Worm (Caenorhabditis elegans) whole organism, L1 larva: ENCODE results near the gene F27D9.2.

ENCODE experiments used
- C04F5.9 ChIP-seq: sonication (generic microtip); optimal IDR thresholded peaks from 2 replicates; lab custom pipeline; 2016; ENCODE audit warnings: missing genetic modification characterization, missing compliant biosample characterization
- C34B4.2 ChIP-seq: sonication (generic microtip); optimal IDR thresholded peaks from 2 replicates; lab custom pipeline; 2017; ENCODE audit warnings: mild to moderate bottlenecking, missing genetic modification characterization, missing compliant biosample characterization
- alr-1 ChIP-seq: fragments of 200-800 bp; sonication (Bioruptor generic); optimal IDR thresholded peaks from 2 replicates; lab custom pipeline; 2018; ENCODE audit warnings: borderline replicate concordance, mild to moderate bottlenecking, missing genetic modification characterization, missing compliant biosample characterization
- aly-2 ChIP-seq: fragments of 150-350 bp; optimal IDR thresholded peaks from 2 replicates; lab custom pipeline; 2014; ENCODE audit warnings: missing biosample characterization, missing genetic modification characterization
- ama-1 ChIP-seq: fragments of 150-350 bp; optimal IDR thresholded peaks from 2 replicates; lab custom pipeline; 2014
- blmp-1 ChIP-seq: fragments of 150-350 bp; optimal IDR thresholded peaks from 2 replicates; lab custom pipeline; 2014; ENCODE audit warnings: missing biosample characterization, missing genetic modification characterization
- ceh-8 ChIP-seq: fragments of 200-800 bp; sonication (Bioruptor generic); optimal IDR thresholded peaks from 2 replicates; lab custom pipeline; 2018; ENCODE audit warnings: mild to moderate bottlenecking, missing genetic modification characterization, moderate library complexity, missing compliant biosample characterization
- ceh-82 ChIP-seq, 3 experiments: fragments of 150-350 bp in 1 of 3; sonication (generic microtip) in 2 of 3; optimal IDR thresholded peaks; 2 replicates each; lab custom pipeline; 2014 to 2017; ENCODE audit warnings: missing biosample characterization in 3 of 3, missing genetic modification characterization in 3 of 3
- ces-1 ChIP-seq: fragments of 150-350 bp; optimal IDR thresholded peaks from 2 replicates; lab custom pipeline; 2014; ENCODE audit warnings: missing biosample characterization, missing genetic modification reagents, missing genetic modification characterization
- efl-1 ChIP-seq, 4 experiments: fragments of 150-350 bp; optimal IDR thresholded peaks in 3 of 4; peaks in 1 of 4; 1 replicate in 1 of 4; 2 replicates in 3 of 4; lab custom pipeline; 2014; ENCODE audit warnings: missing biosample characterization in 2 of 4, missing genetic modification characterization in 2 of 4, missing genetic modification reagents in 2 of 4
- efl-3 ChIP-seq: fragments of 200-800 bp; sonication (Bioruptor generic); optimal IDR thresholded peaks from 2 replicates; lab custom pipeline; 2018; ENCODE audit warnings: mild to moderate bottlenecking, missing genetic modification characterization, missing compliant biosample characterization
- elt-2 ChIP-seq: sonication (generic microtip); optimal IDR thresholded peaks from 2 replicates; lab custom pipeline; 2016; ENCODE audit warnings: missing genetic modification characterization, mild to moderate bottlenecking, inconsistent platforms, missing compliant biosample characterization, missing genetic modification reagents
- fkh-10 ChIP-seq: sonication (generic microtip); optimal IDR thresholded peaks from 2 replicates; lab custom pipeline; 2017; ENCODE audit warnings: missing biosample characterization, missing genetic modification reagents, missing genetic modification characterization
- fkh-8 ChIP-seq: sonication (generic microtip); optimal IDR thresholded peaks from 2 replicates; lab custom pipeline; 2016; ENCODE audit warnings: mild to moderate bottlenecking, missing genetic modification characterization, missing compliant biosample characterization
- fos-1 ChIP-seq: fragments of 150-350 bp; optimal IDR thresholded peaks from 2 replicates; lab custom pipeline; 2014; ENCODE audit warnings: missing biosample characterization, missing genetic modification characterization
- grh-1 ChIP-seq: fragments of 200-800 bp; sonication (Bioruptor generic); IDR thresholded peaks from 2 replicates; pipeline ENCODE4 v1.3.6; 2022; ENCODE audit warnings: missing genetic modification reagents, missing genetic modification characterization, missing compliant biosample characterization
- hlh-4 ChIP-seq: sonication (generic microtip); optimal IDR thresholded peaks from 2 replicates; lab custom pipeline; 2016; ENCODE audit warnings: mild to moderate bottlenecking, missing genetic modification characterization, missing compliant biosample characterization
- irx-1 ChIP-seq: sonication (generic microtip); optimal IDR thresholded peaks from 2 replicates; lab custom pipeline; 2016; ENCODE audit warnings: missing genetic modification characterization, missing compliant biosample characterization
- isw-1 ChIP-seq: fragments of 200-800 bp; sonication (Bioruptor generic); IDR thresholded peaks from 2 replicates; pipeline ENCODE4 v1.3.6; 2022; ENCODE audit warnings: missing genetic modification characterization, missing compliant biosample characterization
- lin-14 ChIP-seq: fragments of 200-800 bp; sonication (Bioruptor generic); optimal IDR thresholded peaks from 2 replicates; lab custom pipeline; 2018; ENCODE audit warnings: mild to moderate bottlenecking, missing genetic modification characterization, moderate library complexity, missing compliant biosample characterization
- lin-39 ChIP-seq: fragments of 150-350 bp; optimal IDR thresholded peaks from 2 replicates; lab custom pipeline; 2014; ENCODE audit warnings: missing biosample characterization, missing genetic modification reagents, missing genetic modification characterization
- lsy-2 ChIP-seq, 2 experiments: fragments of 150-350 bp; optimal IDR thresholded peaks; 2 replicates each; lab custom pipeline; 2014; ENCODE audit warnings: missing biosample characterization in 2 of 2, missing genetic modification characterization in 2 of 2
- mab-9 ChIP-seq: fragments of 200-800 bp; sonication (Bioruptor generic); IDR thresholded peaks from 2 replicates; pipeline ENCODE4 v1.3.6; 2022; ENCODE audit warnings: missing genetic modification reagents, missing genetic modification characterization, missing compliant biosample characterization
- mef-2 ChIP-seq: fragments of 150-350 bp; optimal IDR thresholded peaks from 2 replicates; lab custom pipeline; 2014; ENCODE audit warnings: missing biosample characterization, missing genetic modification characterization
- mep-1 ChIP-seq: fragments of 150-350 bp; optimal IDR thresholded peaks from 2 replicates; lab custom pipeline; 2014; ENCODE audit warnings: missing biosample characterization, missing genetic modification characterization
- nhr-12 ChIP-seq: sonication (generic microtip); optimal IDR thresholded peaks from 2 replicates; lab custom pipeline; 2017; ENCODE audit warnings: missing biosample characterization, missing genetic modification characterization
- nhr-19 ChIP-seq: fragments of 200-800 bp; sonication (Bioruptor generic); conservative IDR thresholded peaks from 2 replicates; pipeline ENCODE4 v1.3.6; 2022; ENCODE audit warnings: missing genetic modification characterization, missing compliant biosample characterization
- nhr-28 ChIP-seq: fragments of 150-350 bp; optimal IDR thresholded peaks from 2 replicates; lab custom pipeline; 2014; ENCODE audit warnings: missing biosample characterization, missing genetic modification characterization
- nhr-71 ChIP-seq: sonication (generic microtip); optimal IDR thresholded peaks from 2 replicates; lab custom pipeline; 2016; ENCODE audit warnings: mild to moderate bottlenecking, missing genetic modification characterization, moderate library complexity, missing compliant biosample characterization
- nhr-76 ChIP-seq: sonication (generic microtip); optimal IDR thresholded peaks from 2 replicates; lab custom pipeline; 2017; ENCODE audit warnings: missing biosample characterization, missing genetic modification characterization
- nhr-84 ChIP-seq: sonication (generic microtip); optimal IDR thresholded peaks from 2 replicates; lab custom pipeline; 2017; ENCODE audit warnings: missing biosample characterization, missing genetic modification characterization
- pqm-1 ChIP-seq: sonication (generic microtip); optimal IDR thresholded peaks from 3 replicates; lab custom pipeline; 2017; ENCODE audit warnings: missing biosample characterization, missing genetic modification characterization
- sox-4 ChIP-seq: sonication (generic microtip); optimal IDR thresholded peaks from 2 replicates; lab custom pipeline; 2016; ENCODE audit warnings: missing genetic modification characterization, missing compliant biosample characterization
- sptf-1 ChIP-seq: fragments of 150-350 bp; optimal IDR thresholded peaks from 2 replicates; lab custom pipeline; 2014; ENCODE audit warnings: missing biosample characterization, missing genetic modification characterization
- swsn-7 ChIP-seq: sonication (generic microtip); optimal IDR thresholded peaks from 2 replicates; lab custom pipeline; 2016; ENCODE audit warnings: missing genetic modification characterization, missing compliant biosample characterization
- tbx-2 ChIP-seq: sonication (generic microtip); optimal IDR thresholded peaks from 2 replicates; lab custom pipeline; 2016; ENCODE audit warnings: missing genetic modification characterization, missing compliant biosample characterization
- tlp-1 ChIP-seq: fragments of 150-350 bp; optimal IDR thresholded peaks from 2 replicates; lab custom pipeline; 2014; ENCODE audit warnings: missing biosample characterization, missing genetic modification characterization
- unc-86 ChIP-seq: sonication (generic microtip); optimal IDR thresholded peaks from 2 replicates; lab custom pipeline; 2016; ENCODE audit warnings: missing genetic modification characterization, missing compliant biosample characterization
- unc-98 ChIP-seq: fragments of 200-800 bp; sonication (Bioruptor generic); IDR thresholded peaks from 2 replicates; pipeline ENCODE4 v1.3.6; 2022; ENCODE audit warnings: missing genetic modification characterization, missing compliant biosample characterization
- xbp-1 ChIP-seq: sonication (generic microtip); optimal IDR thresholded peaks from 2 replicates; lab custom pipeline; 2016; ENCODE audit warnings: missing genetic modification characterization, missing compliant biosample characterization
- ztf-4 ChIP-seq: fragments of 150-350 bp; optimal IDR thresholded peaks from 2 replicates; lab custom pipeline; 2014; ENCODE audit warnings: missing biosample characterization, missing genetic modification characterization

Gene F27D9.2

DNA sequence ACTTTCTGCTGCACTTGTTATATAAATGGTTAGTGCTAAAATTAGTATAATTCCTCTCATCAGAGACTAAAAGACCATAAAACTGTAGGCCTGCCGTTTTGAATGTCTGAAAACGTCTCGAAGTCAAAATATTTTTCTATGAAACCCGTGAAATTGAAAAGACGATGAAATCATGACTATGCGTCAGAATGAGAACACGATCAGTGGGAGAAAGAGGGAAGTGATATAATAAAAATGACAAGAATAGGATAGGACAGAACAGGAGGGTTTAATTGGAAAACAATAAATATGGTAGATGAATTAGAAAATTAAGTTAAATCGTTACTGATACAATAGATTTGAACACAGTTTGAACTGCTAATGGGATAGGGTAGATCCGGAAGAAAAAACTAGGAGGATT lies 2.1 kb upstream of the F27D9.2 start, which contains the start of gene F27D9.7:
F27D9.7 (minus strand) TSS at position 101 of the 400 bp plus-strand sequence.
- TF ChIP-seq blmp-1 (tag; lab: Kevin White, UChicago) (peak; percentile 22), mep-1 (tag; lab: Kevin White, UChicago) (no peak), pqm-1 (tag; lab: Kevin White, UChicago) (no peak), lsy-2 (tag; optimal IDR thresholded peaks at IDR 0.05; lab: Kevin White, UChicago) (no peak), mef-2 (tag; lab: Kevin White, UChicago) (no peak), mab-9 (no peak), irx-1 (no peak), lin-39 (no peak)

DNA sequence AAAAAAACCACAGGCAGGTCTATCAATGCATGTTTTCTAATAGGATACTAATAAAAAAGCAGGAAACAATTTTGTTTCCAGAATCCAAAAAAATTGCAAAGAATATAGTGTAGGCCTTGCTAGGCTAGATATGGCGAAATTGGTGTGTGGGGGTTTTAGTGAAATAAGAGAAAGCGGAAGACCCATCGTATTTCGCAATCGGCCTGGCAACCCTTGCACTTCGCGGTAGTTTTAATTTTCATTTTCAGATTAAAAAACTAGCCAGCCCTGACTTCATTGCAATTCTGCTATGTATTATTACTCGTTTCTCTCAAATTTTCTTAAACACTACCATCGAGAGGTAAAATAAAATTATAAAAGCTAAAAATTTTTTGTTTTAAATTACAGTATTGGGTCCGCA lies 2.1 kb downstream of the F27D9.2 start:
- TF ChIP-seq isw-1 (GFP tag; lab: Robert Waterston, UW) = no peak
- TF ChIP-seq sox-4 = no peak
- no peak for TF ChIP-seq ceh-8 (GFP tag; lab: Kevin White, UChicago)
- no peak for TF ChIP-seq efl-1 (optimal IDR thresholded peaks at IDR 0.05; lab: Kevin White, UChicago)
- TF ChIP-seq efl-1 (GFP tag; optimal IDR thresholded peaks at IDR 0.05 in 1 of 2; lab: Kevin White, UChicago) = peak in 1 of 2 experiments; percentile 68
- no peak for TF ChIP-seq swsn-7
- TF ChIP-seq C34B4.2 (tag; lab: Kevin White, UChicago) = no peak
- no peak for TF ChIP-seq hlh-4 (tag; lab: Kevin White, UChicago)
- TF ChIP-seq ceh-82 (tag; optimal IDR thresholded peaks at IDR 0.05; lab: Kevin White, UChicago) = peak in 1 of 3 experiments; percentile 19

DNA sequence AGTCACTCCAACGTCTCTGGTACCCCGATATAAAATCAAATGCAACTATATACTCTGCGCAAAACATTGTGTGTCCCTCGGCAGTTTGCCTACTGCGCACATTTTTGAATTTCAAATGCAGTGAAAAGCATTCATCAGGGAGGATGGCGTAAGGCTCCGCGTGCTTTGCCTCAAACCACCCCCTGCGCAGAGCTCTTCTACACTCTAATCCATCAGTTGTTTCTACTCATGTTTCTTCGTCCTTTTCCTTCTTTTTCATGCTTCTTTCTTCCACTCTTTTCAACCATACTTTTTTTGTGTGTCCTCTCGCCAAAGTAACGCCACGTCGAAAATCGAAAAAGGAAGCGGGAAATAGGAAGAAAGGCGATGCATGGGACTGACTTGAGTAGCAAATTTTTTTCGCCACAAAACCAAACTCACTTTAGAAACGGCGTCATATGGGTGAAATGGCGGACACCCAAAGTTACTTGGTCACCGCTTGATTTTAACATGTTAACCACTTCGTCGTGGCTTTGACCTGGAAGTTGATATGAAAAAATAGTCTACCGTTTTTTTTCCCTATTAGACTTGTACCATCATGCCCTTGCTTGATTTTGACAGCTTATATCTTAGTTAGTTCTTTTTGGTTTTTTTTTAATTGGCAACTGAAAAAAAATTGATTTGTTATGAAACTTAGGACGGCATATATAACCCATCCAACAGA lies 5.8 kb downstream of the F27D9.2 start:
- TF ChIP-seq C34B4.2 (tag; lab: Kevin White, UChicago) = no peak
- TF ChIP-seq nhr-76 (tag; lab: Kevin White, UChicago) = no peak
- TF ChIP-seq elt-2 (tag; lab: Kevin White, UChicago) = no peak
- TF ChIP-seq ama-1 (lab: Kevin White, UChicago) = no peak
- TF ChIP-seq unc-98 (GFP tag; lab: Robert Waterston, UW) = no peak
- peak; percentile 68 for TF ChIP-seq lin-14 (GFP tag; lab: Kevin White, UChicago)
- no peak for TF ChIP-seq lin-39
- TF ChIP-seq xbp-1 (tag; lab: Kevin White, UChicago) = no peak
- TF ChIP-seq nhr-19 = no peak
- no peak for TF ChIP-seq fkh-8 (tag; lab: Kevin White, UChicago)
- peak; percentile 6 for TF ChIP-seq unc-86 (tag; lab: Kevin White, UChicago)
- no peak for TF ChIP-seq alr-1 (tag; lab: Kevin White, UChicago)
- no peak for TF ChIP-seq nhr-28
- no peak for TF ChIP-seq tlp-1
- TF ChIP-seq fkh-10 (GFP tag; lab: Kevin White, UChicago) = peak; percentile 9
- TF ChIP-seq mef-2 (tag; lab: Kevin White, UChicago) = no peak
- peak; percentile 2 for TF ChIP-seq ceh-8 (GFP tag; lab: Kevin White, UChicago)
- TF ChIP-seq, all 84 proteins: peak for 4

DNA sequence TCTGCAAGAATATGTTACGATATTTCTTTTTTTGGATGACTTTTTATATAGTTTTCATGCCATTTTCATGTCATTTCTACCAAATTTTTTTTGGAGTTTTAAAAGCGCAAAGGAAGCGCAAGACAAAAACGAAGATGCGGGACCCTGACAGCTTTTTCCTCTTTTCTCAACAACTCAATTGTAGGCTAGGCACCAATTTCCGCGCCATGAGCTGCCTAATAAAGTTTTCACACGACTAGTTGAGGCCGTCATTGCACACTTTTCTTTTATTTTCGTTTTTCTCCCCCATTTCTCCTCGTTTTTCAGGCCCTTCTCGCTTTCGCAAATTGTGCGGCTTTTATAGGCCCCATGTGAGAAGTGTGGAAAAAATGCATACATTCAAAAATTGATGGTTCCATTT lies 7.0 kb downstream of the F27D9.2 start:
- peak; percentile 37 for TF ChIP-seq ces-1 (GFP tag; lab: Kevin White, UChicago)
- TF ChIP-seq ceh-82 (tag; optimal IDR thresholded peaks at IDR 0.05; lab: Kevin White, UChicago) = no peak
- TF ChIP-seq fkh-10 (GFP tag; lab: Kevin White, UChicago) = peak; percentile 78
- no peak for TF ChIP-seq nhr-84 (tag; lab: Kevin White, UChicago)
- TF ChIP-seq lin-14 (GFP tag; lab: Kevin White, UChicago) = peak; percentile 67

DNA sequence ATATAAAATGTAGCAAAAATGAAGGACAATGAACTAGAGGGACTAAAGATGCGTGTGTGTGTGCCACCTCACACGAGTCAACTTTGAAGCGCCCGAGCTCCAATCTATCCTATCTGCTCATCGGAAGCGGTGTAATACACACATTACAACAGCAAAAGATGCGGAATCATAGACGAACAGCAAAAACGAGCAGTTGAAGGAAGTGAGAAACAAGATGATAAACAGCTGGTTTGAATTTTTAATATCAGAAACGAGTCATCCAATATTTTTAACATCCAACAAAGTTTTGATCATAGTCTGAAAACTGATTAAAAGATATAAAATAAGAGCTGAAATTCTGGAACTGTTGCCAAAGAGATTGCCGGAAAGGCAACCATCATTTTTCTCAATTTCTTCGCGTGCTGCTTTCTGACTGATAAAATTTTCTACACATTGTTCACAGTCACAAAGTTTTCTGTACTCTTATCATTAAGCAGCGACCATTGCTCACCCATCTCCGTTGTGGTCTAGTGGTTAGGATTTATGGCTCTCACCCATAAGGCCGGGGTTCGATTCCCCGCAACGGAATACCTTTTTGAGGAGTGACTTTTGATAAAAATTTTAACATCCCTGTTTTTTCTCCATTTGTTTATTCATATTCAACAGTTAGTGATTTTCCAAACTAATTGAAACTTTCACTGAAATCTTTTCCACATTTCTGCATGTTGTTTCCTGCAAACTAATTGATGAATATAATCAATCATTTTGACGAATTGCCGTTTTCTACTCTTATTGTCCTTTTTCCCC lies 7.9 kb downstream of the F27D9.2 start, which contains the start of gene stn-2:
stn-2 (minus strand) TSS at position 75 of the 786 bp plus-strand sequence.
- TF ChIP-seq sptf-1 (no peak), ceh-8 (GFP tag; lab: Kevin White, UChicago) (no peak), nhr-84 (tag; lab: Kevin White, UChicago) (no peak), aly-2 (tag; lab: Kevin White, UChicago) (no peak), C34B4.2 (tag; lab: Kevin White, UChicago) (no peak), nhr-71 (tag; lab: Kevin White, UChicago) (peak; percentile 26), efl-3 (GFP tag; lab: Kevin White, UChicago) (no peak), lin-14 (GFP tag; lab: Kevin White, UChicago) (peak; percentile 34), C04F5.9 (tag; lab: Kevin White, UChicago) (no peak), ztf-4 (tag; lab: Kevin White, UChicago) (no peak), swsn-7 (no peak), mab-9 (no peak), fos-1 (tag; lab: Kevin White, UChicago) (no peak), mep-1 (tag; lab: Kevin White, UChicago) (no peak), nhr-19 (peak; percentile 25; the same call in 1 of the 2 replicates), nhr-12 (no peak), grh-1 (GFP tag; lab: Robert Waterston, UW) (no peak), lsy-2 (tag; optimal IDR thresholded peaks at IDR 0.05; lab: Kevin White, UChicago) (no peak), tbx-2 (tag; lab: Kevin White, UChicago) (no peak), irx-1 (no peak)
